Fruit fly (Drosophila melanogaster) ovary, adult (tissue): ENCODE results near the gene CG14851.

Experiments used
- CG17801 ChIP-seq: fragments of 200-800 bp; optimal IDR thresholded peaks from 2 replicates; lab custom pipeline; 2019; ENCODE audit warnings: missing biosample characterization, mild to moderate bottlenecking, missing genetic modification characterization, moderate library complexity; ENCODE audit not compliant: partially characterized antibody

Gene CG14851

DNA sequence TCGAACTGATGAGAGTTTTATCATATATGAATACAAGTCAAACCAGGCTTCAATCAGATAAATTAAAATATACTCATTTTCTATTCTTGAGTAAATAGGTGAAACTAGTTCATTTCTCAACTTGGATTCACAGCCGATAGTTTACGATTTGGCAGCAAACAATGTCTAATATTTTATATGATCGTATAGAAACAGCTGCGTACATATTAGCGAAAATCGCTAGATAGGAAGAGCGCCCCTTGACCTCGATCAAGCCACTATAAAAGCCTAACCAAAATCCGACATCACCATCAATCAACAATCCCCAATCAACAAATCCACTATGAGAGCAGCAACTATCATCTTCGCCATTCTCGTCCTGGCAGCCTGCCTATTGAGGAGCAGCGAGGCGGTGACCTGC is at the start of gene CG14851:
TSS of gene CG14851 (plus strand) at position 301 of the 400 bp plus-strand sequence.
- TF ChIP-seq CG17801 (GFP tag; lab: Kevin White, UChicago): no peak

DNA sequence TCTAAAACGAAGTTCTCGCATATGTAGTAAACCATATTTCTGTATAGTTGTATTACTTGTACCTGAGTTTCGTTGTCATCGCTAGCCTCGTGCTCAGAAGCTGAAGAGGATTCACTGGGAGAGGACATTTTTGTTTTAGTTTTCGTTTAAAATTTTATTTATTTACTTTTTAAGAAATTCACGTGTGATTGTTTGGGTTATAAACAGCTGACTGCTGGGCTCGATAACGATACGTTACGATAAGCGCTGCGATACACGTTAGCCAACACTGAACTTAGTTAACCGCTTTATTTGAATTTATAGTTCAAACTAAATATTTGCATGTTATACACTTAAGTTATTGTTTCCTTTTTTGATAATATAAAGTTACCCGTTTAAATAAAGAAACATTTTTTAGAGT is 48.7 kb upstream of the CG14851 start, which contains the start of gene CG8461:
TSS of gene CG8461 (minus strand) at position 218 of the 400 bp plus-strand sequence.
- peak; percentile 23 for TF ChIP-seq CG17801 (GFP tag; lab: Kevin White, UChicago)

- no peak for TF ChIP-seq CG17801 (GFP tag; lab: Kevin White, UChicago)
Measured at dm6 chr3R:14516742-14517141, 45.4 kb upstream of the CG14851 start, which contains the start of gene CG34273. CG34273 (plus strand) TSS chr3R:14517042.

DNA sequence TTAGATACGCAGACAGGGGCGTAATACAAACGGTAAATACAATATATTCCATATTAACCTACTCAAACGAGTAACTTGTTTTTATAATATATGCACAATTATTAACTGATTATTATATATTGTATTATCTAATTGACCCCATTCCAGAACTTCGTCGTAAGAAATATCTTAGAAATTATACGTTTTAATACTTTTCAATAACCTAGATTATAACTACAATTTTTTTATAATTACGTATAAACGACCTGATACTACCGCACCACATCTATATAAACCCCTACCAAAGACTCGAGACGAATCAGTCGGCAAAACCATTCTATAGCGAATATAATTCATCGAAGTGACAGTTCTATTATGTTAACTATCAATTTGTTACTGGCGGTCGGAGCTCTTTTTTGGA is 41.4 kb upstream of the CG14851 start, which contains the start of gene Cyp313a1:
TSS of gene Cyp313a1 (plus strand) at position 301 of the 400 bp plus-strand sequence.
- no peak for TF ChIP-seq CG17801 (GFP tag; lab: Kevin White, UChicago)

DNA sequence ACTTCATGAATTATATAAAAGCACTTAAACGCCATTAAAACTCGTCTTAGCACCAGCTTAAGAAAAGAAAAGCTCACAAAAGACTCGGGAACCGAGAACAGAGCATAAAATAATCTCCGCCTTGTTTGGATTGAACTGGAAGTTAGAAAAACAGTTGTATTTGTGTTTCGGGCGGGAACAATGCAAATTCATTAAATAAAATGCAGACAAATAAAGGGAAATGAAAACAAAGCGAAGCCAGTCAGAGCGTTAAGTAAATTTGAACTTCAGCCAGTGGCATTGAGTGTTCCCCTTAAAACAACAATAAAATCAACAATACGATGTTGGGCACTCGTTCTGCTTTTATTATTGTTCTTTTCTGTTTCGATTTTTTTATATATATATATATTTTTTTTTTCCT is 35.5 kb upstream of the CG14851 start:
- no peak for TF ChIP-seq CG17801 (GFP tag; lab: Kevin White, UChicago)

- TF ChIP-seq CG17801 (GFP tag; lab: Kevin White, UChicago): no peak
Measured at dm6 chr3R:14542038-14542437, 20.1 kb upstream of the CG14851 start.

DNA sequence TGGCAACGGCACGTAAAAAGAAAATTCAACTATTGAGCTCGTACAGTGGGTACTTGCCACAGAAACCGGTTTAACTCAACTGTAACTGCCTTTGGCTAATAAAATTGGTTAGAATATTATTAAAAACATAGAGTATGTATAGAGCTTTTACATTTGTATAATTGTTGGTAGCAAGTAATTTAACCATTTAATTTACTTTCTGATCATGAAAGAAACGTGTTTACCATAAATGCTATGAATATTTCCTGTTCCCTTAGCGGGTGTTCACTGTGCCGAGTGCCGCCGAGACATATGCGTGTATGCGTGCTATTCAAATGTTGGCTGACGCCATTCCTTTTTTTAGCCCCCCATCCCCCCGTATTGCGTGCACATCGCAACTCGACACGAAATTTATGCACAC is 13.4 kb upstream of the CG14851 start:
- TF ChIP-seq CG17801 (GFP tag; lab: Kevin White, UChicago): no peak

DNA sequence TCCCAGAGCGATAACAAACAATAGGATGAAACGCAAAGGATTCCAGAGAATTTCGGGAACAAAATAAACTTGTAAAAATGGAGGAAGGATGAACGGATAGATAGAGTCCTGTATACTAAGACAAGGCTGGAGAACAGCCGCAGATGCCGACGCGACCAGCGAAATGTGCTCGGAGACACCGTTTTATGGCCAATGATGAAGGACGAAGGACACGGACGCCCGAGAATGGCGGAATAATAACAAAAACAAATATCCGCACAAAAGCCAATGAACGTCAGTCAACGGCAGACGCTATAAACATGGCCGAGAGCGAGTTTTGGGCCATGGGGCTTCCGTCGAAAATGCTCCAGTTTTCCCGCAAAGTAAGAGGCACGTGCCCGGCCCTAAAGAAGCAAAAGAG is 7.1 kb upstream of the CG14851 start:
- TF ChIP-seq CG17801 (GFP tag; lab: Kevin White, UChicago): no peak

- no peak for TF ChIP-seq CG17801 (GFP tag; lab: Kevin White, UChicago)
Measured at dm6 chr3R:14557480-14558354, 4.4 kb upstream of the CG14851 start, which contains the start of gene Pde6. Pde6 (minus strand) TSS chr3R:14558304.

DNA sequence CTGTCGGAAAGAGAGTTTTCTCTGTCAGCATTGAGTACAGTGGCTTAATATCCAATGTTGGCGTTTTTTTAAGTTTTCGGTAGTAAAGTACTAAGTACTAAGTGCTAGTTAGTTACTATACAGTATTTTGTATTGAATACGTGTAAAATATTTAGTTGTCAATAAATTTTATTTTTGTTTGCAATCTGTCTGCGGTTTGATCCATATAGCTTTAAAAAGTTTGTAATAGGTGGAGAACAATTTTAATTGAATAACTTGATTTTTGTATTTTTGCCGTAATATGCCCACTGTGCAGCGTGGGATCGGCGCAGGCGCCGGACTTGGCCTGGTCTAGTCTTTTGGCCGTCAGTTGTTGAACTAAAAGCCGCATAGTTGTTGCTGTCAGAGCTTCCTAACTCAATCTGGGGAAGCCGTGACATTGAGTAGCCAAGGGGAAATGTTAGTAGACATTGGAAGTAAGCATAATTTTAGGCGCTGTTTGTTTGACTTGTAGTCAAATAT is 3.7 kb upstream of the CG14851 start:
- no peak for TF ChIP-seq CG17801 (GFP tag; lab: Kevin White, UChicago)

DNA sequence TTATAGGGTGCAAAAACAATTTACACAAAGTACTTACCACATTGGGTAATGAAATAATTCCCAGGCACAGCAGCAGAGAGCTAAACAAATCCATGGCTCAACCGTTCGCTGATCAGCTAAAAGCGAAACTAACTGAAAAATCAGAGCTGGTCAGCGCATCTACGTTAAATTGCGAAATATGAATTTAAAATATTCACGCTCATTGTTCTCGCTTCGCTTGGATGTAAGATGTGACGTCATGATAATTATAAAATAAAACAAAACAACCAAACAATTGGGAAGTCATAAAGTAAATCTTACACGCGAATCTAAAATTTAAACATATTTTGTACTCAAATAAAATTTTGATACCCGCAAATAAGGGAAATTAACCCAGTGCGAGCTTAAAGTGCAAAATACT is 2.2 kb upstream of the CG14851 start, which contains the start of gene CG14854:
TSS of gene CG14854 (minus strand) at position 101 of the 400 bp plus-strand sequence.
- no peak for TF ChIP-seq CG17801 (GFP tag; lab: Kevin White, UChicago)

dm6 chr3R:14560635-14561034 is 1.5 kb upstream of the CG14851 start, which contains the start of gene Jig:
Jig (plus strand) TSS chr3R:14560935.
- no peak for TF ChIP-seq CG17801 (GFP tag; lab: Kevin White, UChicago)

DNA sequence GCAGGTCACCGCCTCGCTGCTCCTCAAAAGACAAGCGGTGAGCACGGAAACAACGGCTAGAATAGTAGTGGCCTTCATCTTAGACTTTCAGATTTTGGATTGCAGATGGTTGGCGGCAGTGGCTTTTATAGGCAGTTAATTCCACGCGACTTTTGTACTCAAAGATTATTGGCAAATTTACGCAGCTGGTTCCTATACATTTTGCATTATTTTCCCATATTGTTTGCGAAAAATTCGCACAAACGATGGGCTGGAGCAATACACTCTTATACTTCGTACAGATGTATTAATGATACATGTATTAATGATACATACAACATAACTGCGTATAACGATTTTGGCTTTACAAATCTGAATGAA is 2.5 kb downstream of the CG14851 start, which contains the start of gene CG8087:
TSS of gene CG8087 (minus strand) at position 101 of the 360 bp plus-strand sequence.
- no peak for TF ChIP-seq CG17801 (GFP tag; lab: Kevin White, UChicago)

dm6 chr3R:14565065-14565977 is 3.2 kb downstream of the CG14851 start, which contains the start of gene CG14852:
CG14852 (plus strand) TSS chr3R:14565927.
- no peak for TF ChIP-seq CG17801 (GFP tag; lab: Kevin White, UChicago)
